Fruit fly (Drosophila melanogaster): Measurements from ENCODE around the gene Alg13.

Alg13 gene

DNA sequence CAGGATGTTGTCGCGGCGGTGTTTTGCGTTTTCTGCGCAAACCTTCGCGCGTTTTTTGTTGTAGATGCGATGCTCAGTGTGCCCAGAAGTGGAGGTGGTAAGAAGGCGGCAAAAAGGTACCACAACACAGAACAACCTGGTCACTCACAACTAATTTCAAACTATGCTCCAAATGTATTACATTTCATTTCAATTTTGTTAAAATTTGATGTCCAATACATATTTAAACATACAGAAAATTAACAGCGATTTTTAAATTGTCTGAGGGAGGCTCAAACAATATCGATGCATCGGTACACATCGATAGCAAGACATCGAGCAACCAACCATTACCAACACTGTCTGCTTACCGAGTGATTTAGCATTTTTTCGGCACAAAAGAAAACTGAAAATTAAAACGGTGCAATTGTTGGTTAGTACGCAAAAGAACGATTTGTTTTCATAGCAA, 14.8 kb upstream of the Alg13 start, which contains the start of the genes Slbp and Rpn2 (continued):
- TF ChIP-seq bbx (GFP tag; IDR thresholded peaks at IDR 0.05; ENCODE audit: partially characterized antibody) (peak; percentile 90), E2f2 (GFP tag; IDR thresholded peaks at IDR 0.05) (peak; percentile 81), nerfin-1 (tag; optimal IDR thresholded peaks at IDR 0.05) (peak; percentile 29), dati (GFP tag; IDR thresholded peaks at IDR 0.05) (no peak), MESR4 (GFP tag; optimal IDR thresholded peaks at IDR 0.05) (peak; percentile 58), NK7.1 (GFP tag; optimal IDR thresholded peaks at IDR 0.05) (no peak), otp (GFP tag; IDR thresholded peaks at IDR 0.05) (no peak), CG33213 (GFP tag; optimal IDR thresholded peaks at IDR 0.05) (peak; percentile 67), Deaf1 (tag; optimal IDR thresholded peaks at IDR 0.05) (peak; percentile 36), CG13775 (GFP tag; optimal IDR thresholded peaks at IDR 0.05) (peak; percentile 26), CG9609 (GFP tag; optimal IDR thresholded peaks at IDR 0.05) (peak; percentile 65), Ptx1 (GFP tag; IDR thresholded peaks at IDR 0.05) (no peak), Kr (GFP tag; optimal IDR thresholded peaks at IDR 0.05) (no peak), CG18619 (GFP tag; optimal IDR thresholded peaks at IDR 0.05) (no peak), CG6683 (GFP tag; optimal IDR thresholded peaks at IDR 0.05) (peak; percentile 37), CG11695 (GFP tag; IDR thresholded peaks at IDR 0.05) (no peak), tup (GFP tag; optimal IDR thresholded peaks at IDR 0.05) (no peak), fd3F (GFP tag; optimal IDR thresholded peaks at IDR 0.05) (no peak), emc (GFP tag; optimal IDR thresholded peaks at IDR 0.05) (no peak), sob (GFP tag; IDR thresholded peaks at IDR 0.05) (peak; percentile 62), bsh (GFP tag; optimal IDR thresholded peaks at IDR 0.05) (no peak), CG34376 (GFP tag; optimal IDR thresholded peaks at IDR 0.05) (peak; percentile 61), Doc3 (GFP tag; IDR thresholded peaks at IDR 0.05; ENCODE audit: partially characterized antibody) (peak; percentile 95), Hr3 (GFP tag; optimal IDR thresholded peaks at IDR 0.05) (peak; percentile 42), sens (GFP tag) (peak; percentile 85), gsb-n (tag; optimal IDR thresholded peaks at IDR 0.05) (no peak), CG17186 (GFP tag; optimal IDR thresholded peaks at IDR 0.05) (peak; percentile 90), nerfin-2 (GFP tag; IDR thresholded peaks at IDR 0.05; ENCODE audit: partially characterized antibody) (peak; percentile 79), insv (GFP tag; optimal IDR thresholded peaks at IDR 0.05) (peak in 1 of 2 experiments; percentile 69), CG34422 (GFP tag; IDR thresholded peaks at IDR 0.05) (peak; percentile 47; the same call in 2 of the 3 replicates), peb (GFP tag; IDR thresholded peaks at IDR 0.05) (no peak), Bteb2 (GFP tag; optimal IDR thresholded peaks at IDR 0.05) (peak; percentile 15), Chrac-16 (GFP tag; optimal IDR thresholded peaks at IDR 0.05) (peak; percentile 10), Hey (tag; optimal IDR thresholded peaks at IDR 0.05) (no peak), CG3163 (GFP tag; optimal IDR thresholded peaks at IDR 0.05) (peak; percentile 59), Pdp1 (GFP tag; optimal IDR thresholded peaks at IDR 0.05) (peak; percentile 31 to 70), nau (GFP tag; optimal IDR thresholded peaks at IDR 0.05) (no peak), CG10959 (GFP tag; IDR thresholded peaks at IDR 0.05) (no peak), Adf1 (GFP tag; IDR thresholded peaks at IDR 0.05) (no peak), C15 (GFP tag; IDR thresholded peaks at IDR 0.05) (no peak), CG8765 (GFP tag; IDR thresholded peaks at IDR 0.05) (no peak), HmgZ (tag; optimal IDR thresholded peaks at IDR 0.05) (peak; percentile 88), CG14965 (GFP tag; optimal IDR thresholded peaks at IDR 0.05; ENCODE audit: borderline replicate concordance) (no peak), Atf6 (GFP tag; IDR thresholded peaks at IDR 0.05) (no peak), D19B (GFP tag; optimal IDR thresholded peaks at IDR 0.05) (no peak), CG10543 (GFP tag; optimal IDR thresholded peaks at IDR 0.05) (peak; percentile 21), Six4 (GFP tag; optimal IDR thresholded peaks at IDR 0.05) (no peak), BtbVII (GFP tag; optimal IDR thresholded peaks at IDR 0.05) (no peak), CTCF (GFP tag; optimal IDR thresholded peaks at IDR 0.05) (no peak), en (GFP tag; optimal IDR thresholded peaks at IDR 0.05) (peak; percentile 15), CG11085 (GFP tag; IDR thresholded peaks at IDR 0.05) (peak; percentile 18; the same call in 1 of the 2 replicates), CG7357 (GFP tag; IDR thresholded peaks at IDR 0.05) (no peak)
